Fruit fly (Drosophila melanogaster) whole organism, embryonic: ENCODE data around the gene CG44355.

Experiments
- Antp ChIP-seq: fragments of 200-800 bp; sonication (Bioruptor generic); optimal IDR thresholded peaks from 3 replicates; lab custom pipeline; 2016; ENCODE audit warnings: missing biosample characterization, missing genetic modification characterization
- BEAF-32 ChIP-seq: fragments of 200-800 bp; sonication (Bioruptor generic); optimal IDR thresholded peaks from 3 replicates; lab custom pipeline; 2017; ENCODE audit warnings: missing biosample characterization, missing genetic modification characterization, mild to moderate bottlenecking, moderate library complexity, missing genetic modification reagents
- CG10462 ChIP-seq: fragments of 200-800 bp; sonication (Bioruptor generic); optimal IDR thresholded peaks from 2 replicates; lab custom pipeline; 2016; ENCODE audit warnings: missing biosample characterization, missing genetic modification characterization
- CG12659 ChIP-seq: fragments of 200-800 bp; sonication (Bioruptor generic); optimal IDR thresholded peaks from 3 replicates; lab custom pipeline; 2017; ENCODE audit warnings: mild to moderate bottlenecking, missing biosample characterization, missing genetic modification reagents, missing genetic modification characterization
- CG13287 ChIP-seq: fragments of 200-800 bp; sonication (Bioruptor generic); IDR thresholded peaks from 2 replicates; pipeline ENCODE4 v1.3.6; 2022; ENCODE audit warnings: missing biosample characterization, missing genetic modification characterization; ENCODE audit not compliant: partially characterized antibody
- CG13894 ChIP-seq: fragments of 200-800 bp; sonication (Bioruptor generic); optimal IDR thresholded peaks from 3 replicates; lab custom pipeline; 2018; ENCODE audit warnings: missing biosample characterization, mild to moderate bottlenecking, missing genetic modification characterization, moderate library complexity
- CG15011 ChIP-seq: fragments of 200-800 bp; sonication (Bioruptor generic); optimal IDR thresholded peaks from 3 replicates; lab custom pipeline; 2018; ENCODE audit warnings: missing biosample characterization, mild to moderate bottlenecking, missing genetic modification characterization
- CG1602 ChIP-seq: fragments of 200-800 bp; sonication (Bioruptor generic); optimal IDR thresholded peaks from 3 replicates; lab custom pipeline; 2016; ENCODE audit warnings: missing biosample characterization, missing genetic modification characterization
- CG17385 ChIP-seq: fragments of 200-800 bp; sonication (Bioruptor generic); optimal IDR thresholded peaks from 3 replicates; lab custom pipeline; 2018; ENCODE audit warnings: missing biosample characterization, mild to moderate bottlenecking, missing genetic modification characterization
- CG2678 ChIP-seq: fragments of 200-800 bp; sonication (Bioruptor generic); optimal IDR thresholded peaks from 3 replicates; lab custom pipeline; 2019; ENCODE audit warnings: missing biosample characterization, mild to moderate bottlenecking, missing genetic modification characterization, moderate library complexity
- CG30020 ChIP-seq: fragments of 200-800 bp; optimal IDR thresholded peaks from 2 replicates; lab custom pipeline; 2019; ENCODE audit warnings: missing biosample characterization, mild to moderate bottlenecking, missing genetic modification characterization, moderate library complexity
- CG31224 ChIP-seq: fragments of 200-800 bp; sonication (Bioruptor generic); IDR thresholded peaks from 2 replicates; pipeline ENCODE4 v1.3.6; 2022; ENCODE audit warnings: missing biosample characterization, missing genetic modification characterization
- CG32772 ChIP-seq: fragments of 200-800 bp; sonication (Bioruptor generic); IDR thresholded peaks from 2 replicates; pipeline ENCODE4 v1.3.6; 2022; ENCODE audit warnings: missing biosample characterization, missing genetic modification characterization
- CG33557 ChIP-seq: fragments of 200-800 bp; sonication (Bioruptor generic); optimal IDR thresholded peaks from 2 replicates; lab custom pipeline; 2019; ENCODE audit warnings: missing biosample characterization, mild to moderate bottlenecking, missing genetic modification characterization, moderate library complexity
- CG6654 ChIP-seq: fragments of 200-800 bp; sonication (Bioruptor generic); optimal IDR thresholded peaks from 2 replicates; lab custom pipeline; 2017; ENCODE audit warnings: missing biosample characterization, mild to moderate bottlenecking, missing genetic modification characterization
- CG7556 ChIP-seq: fragments of 200-800 bp; sonication (Bioruptor generic); optimal IDR thresholded peaks from 2 replicates; lab custom pipeline; 2017; ENCODE audit warnings: missing biosample characterization, mild to moderate bottlenecking, missing genetic modification characterization
- CG8089 ChIP-seq: fragments of 200-800 bp; sonication (Bioruptor generic); optimal IDR thresholded peaks from 3 replicates; lab custom pipeline; 2016; ENCODE audit warnings: missing biosample characterization, missing genetic modification characterization
- CG8290 ChIP-seq, 3 experiments: fragments of 200-800 bp; sonication (Bioruptor generic); optimal IDR thresholded peaks; 2 replicates each; lab custom pipeline; 2016 to 2019; ENCODE audit warnings: missing biosample characterization in 3 of 3, missing genetic modification characterization in 3 of 3, mild to moderate bottlenecking in 2 of 3, moderate library complexity in 1 of 3
- CG9437 ChIP-seq: fragments of 200-800 bp; sonication (Bioruptor generic); optimal IDR thresholded peaks from 2 replicates; lab custom pipeline; 2018; ENCODE audit warnings: missing biosample characterization, mild to moderate bottlenecking, missing genetic modification characterization
- CTCF ChIP-seq: fragments of 200-800 bp; sonication (Bioruptor generic); optimal IDR thresholded peaks from 2 replicates; lab custom pipeline; 2017; ENCODE audit warnings: missing biosample characterization, mild to moderate bottlenecking, missing genetic modification characterization, moderate library complexity
- CoRest ChIP-seq: fragments of 200-800 bp; sonication (Bioruptor generic); optimal IDR thresholded peaks from 3 replicates; lab custom pipeline; 2018; ENCODE audit warnings: missing biosample characterization, mild to moderate bottlenecking, missing genetic modification characterization, moderate library complexity
- D ChIP-seq, 2 experiments: fragments of 200-800 bp in 1 of 2; fragments of >200 bp in 1 of 2; sonication (Bioruptor generic) in 1 of 2; optimal IDR thresholded peaks; 2 replicates in 1 of 2; 3 replicates in 1 of 2; lab custom pipeline; 2017; ENCODE audit warnings: mild to moderate bottlenecking in 1 of 2, missing biosample characterization in 1 of 2, missing genetic modification characterization in 1 of 2, missing genetic modification reagents in 1 of 2
- E2f2 ChIP-seq: fragments of 200-800 bp; sonication (Bioruptor generic); IDR thresholded peaks from 2 replicates; pipeline ENCODE4 v1.3.6; 2022; ENCODE audit warnings: missing biosample characterization, missing genetic modification characterization
- Ets97D ChIP-seq: fragments of 200-800 bp; sonication (Bioruptor generic); optimal IDR thresholded peaks from 3 replicates; lab custom pipeline; 2016; ENCODE audit warnings: missing biosample characterization, missing genetic modification characterization
- Fer1 ChIP-seq: fragments of 200-800 bp; sonication (Bioruptor generic); optimal IDR thresholded peaks from 2 replicates; lab custom pipeline; 2017; ENCODE audit warnings: missing biosample characterization, mild to moderate bottlenecking, missing genetic modification characterization
- Gug ChIP-seq: fragments of 200-800 bp; sonication (Bioruptor generic); IDR thresholded peaks from 4 replicates; pipeline ENCODE4 v1.3.6; 2022; ENCODE audit warnings: missing biosample characterization, missing genetic modification characterization
- HmgD ChIP-seq: fragments of 200-800 bp; sonication (Bioruptor generic); optimal IDR thresholded peaks from 3 replicates; lab custom pipeline; 2016; ENCODE audit warnings: missing biosample characterization, missing genetic modification characterization
- Hr51 ChIP-seq, 2 experiments: fragments of 200-800 bp; sonication (Bioruptor generic); optimal IDR thresholded peaks; 2 replicates in 1 of 2; 3 replicates in 1 of 2; lab custom pipeline; 2016 to 2018; ENCODE audit warnings: missing biosample characterization in 2 of 2, missing genetic modification characterization in 2 of 2, mild to moderate bottlenecking in 1 of 2, moderate library complexity in 1 of 2
- Kr ChIP-seq: fragments of 200-800 bp; sonication (Bioruptor generic); optimal IDR thresholded peaks from 2 replicates; lab custom pipeline; 2017; ENCODE audit warnings: missing biosample characterization, mild to moderate bottlenecking, missing genetic modification characterization
- Lpt ChIP-seq: fragments of >200 bp; optimal IDR thresholded peaks from 2 replicates; lab custom pipeline; 2018; ENCODE audit warnings: missing biosample characterization, missing genetic modification characterization
- Med ChIP-seq: fragments of 200-800 bp; sonication (Bioruptor generic); peaks from one replicate; lab custom pipeline; 2016; ENCODE audit warnings: missing biosample characterization, missing genetic modification characterization, mild to moderate bottlenecking, inconsistent platforms, moderate library complexity
- Nf-YA ChIP-seq: fragments of 200-800 bp; sonication (Bioruptor generic); IDR thresholded peaks from 2 replicates; pipeline ENCODE4 v1.3.6; 2022; ENCODE audit warnings: missing biosample characterization, missing genetic modification characterization
- Oli ChIP-seq: fragments of 200-800 bp; sonication (Bioruptor generic); optimal IDR thresholded peaks from 2 replicates; lab custom pipeline; 2018; ENCODE audit warnings: missing biosample characterization, mild to moderate bottlenecking, missing genetic modification characterization, moderate library complexity
- Opbp ChIP-seq: fragments of 200-800 bp; sonication (Bioruptor generic); IDR thresholded peaks from 3 replicates; pipeline ENCODE4 v1.3.6; 2022; ENCODE audit warnings: missing biosample characterization, missing genetic modification characterization; ENCODE audit not compliant: partially characterized antibody
- Sox102F ChIP-seq: fragments of 200-800 bp; sonication (Bioruptor generic); optimal IDR thresholded peaks from 2 replicates; lab custom pipeline; 2018; ENCODE audit warnings: missing biosample characterization, mild to moderate bottlenecking, missing genetic modification characterization, moderate library complexity
- Spps ChIP-seq: fragments of 200-800 bp; sonication (Bioruptor generic); optimal IDR thresholded peaks from 2 replicates; lab custom pipeline; 2018; ENCODE audit warnings: missing biosample characterization, mild to moderate bottlenecking, missing genetic modification characterization
- Trl ChIP-seq, 3 experiments: fragments of >200 bp in 2 of 3; fragments of 200-800 bp in 1 of 3; sonication (Bioruptor generic) in 1 of 3; optimal IDR thresholded peaks; 2 replicates in 1 of 3; 3 replicates in 2 of 3; lab custom pipeline; 2016 to 2017; ENCODE audit warnings: missing biosample characterization in 1 of 3, missing genetic modification characterization in 1 of 3
- cas ChIP-seq: fragments of 200-800 bp; sonication (Bioruptor generic); IDR thresholded peaks from 2 replicates; pipeline ENCODE4 v1.3.6; 2022; ENCODE audit warnings: missing biosample characterization, missing genetic modification characterization
- caup ChIP-seq: fragments of 200-800 bp; sonication (Bioruptor generic); optimal IDR thresholded peaks from 3 replicates; lab custom pipeline; 2017; ENCODE audit warnings: missing biosample characterization, mild to moderate bottlenecking, missing genetic modification characterization, moderate library complexity; ENCODE audit not compliant: severe bottlenecking
- crol ChIP-seq: fragments of 200-800 bp; sonication (Bioruptor generic); IDR thresholded peaks from 2 replicates; pipeline ENCODE4 v1.3.6; 2022; ENCODE audit warnings: missing biosample characterization, missing genetic modification characterization
- dpn ChIP-seq, 2 experiments: fragments of 200-800 bp; sonication (Bioruptor generic); optimal IDR thresholded peaks; 3 replicates each; lab custom pipeline; 2016; ENCODE audit warnings: missing biosample characterization in 2 of 2, missing genetic modification characterization in 2 of 2
- fru ChIP-seq: fragments of >200 bp; optimal IDR thresholded peaks from 2 replicates; lab custom pipeline; 2017
- gcm ChIP-seq: fragments of 200-800 bp; sonication (Bioruptor generic); optimal IDR thresholded peaks from 2 replicates; lab custom pipeline; 2019; ENCODE audit warnings: missing biosample characterization, mild to moderate bottlenecking, missing genetic modification characterization, moderate library complexity
- grn ChIP-seq: fragments of 200-800 bp; sonication (Bioruptor generic); optimal IDR thresholded peaks from 3 replicates; lab custom pipeline; 2017; ENCODE audit warnings: missing biosample characterization, missing genetic modification characterization
- h ChIP-seq: fragments of >200 bp; optimal IDR thresholded peaks from 2 replicates; lab custom pipeline; 2017
- luna ChIP-seq: fragments of 200-800 bp; sonication (Bioruptor generic); optimal IDR thresholded peaks from 2 replicates; lab custom pipeline; 2016; ENCODE audit warnings: missing biosample characterization, missing genetic modification characterization
- seq ChIP-seq: fragments of 200-800 bp; sonication (Bioruptor generic); IDR thresholded peaks from 2 replicates; pipeline ENCODE4 v1.3.6; 2022; ENCODE audit warnings: missing biosample characterization, missing genetic modification characterization
- sim ChIP-seq: fragments of 200-800 bp; sonication (Bioruptor generic); IDR thresholded peaks from 2 replicates; pipeline ENCODE4 v1.3.6; 2022; ENCODE audit warnings: missing biosample characterization, missing genetic modification characterization
- vnd ChIP-seq: fragments of 200-800 bp; sonication (Bioruptor generic); IDR thresholded peaks from 3 replicates; pipeline ENCODE4 v1.3.6; 2022; ENCODE audit warnings: missing biosample characterization, missing genetic modification characterization; ENCODE audit not compliant: partially characterized antibody
- wek ChIP-seq: fragments of 200-800 bp; sonication (Bioruptor generic); optimal IDR thresholded peaks from 3 replicates; lab custom pipeline; 2018; ENCODE audit warnings: missing biosample characterization, mild to moderate bottlenecking, missing genetic modification characterization, moderate library complexity

The CG44355 gene

dm6 chr3L:12271195-12271618 is 39.4 kb upstream of the CG44355 start, which contains the start of gene Pbgs (continued):
- TF ChIP-seq CG8290 (GFP tag; optimal IDR thresholded peaks at IDR 0.05; lab: Kevin White, UChicago) (peak; percentile 2), CG8290 (tag; optimal IDR thresholded peaks at IDR 0.05; lab: Kevin White, UChicago) (no peak), Sox102F (peak; percentile 21), seq (GFP tag; lab: Robert Waterston, UW) (no peak), CG8089 (GFP tag; lab: Kevin White, UChicago) (no peak), dpn (GFP tag; optimal IDR thresholded peaks at IDR 0.05; lab: Kevin White, UChicago) (no peak), h (no peak), caup (GFP tag; lab: Kevin White, UChicago) (peak; percentile 34), Oli (tag; lab: Kevin White, UChicago) (no peak), E2f2 (GFP tag; lab: Robert Waterston, UW) (peak; percentile 55), CG13894 (tag; lab: Kevin White, UChicago) (peak; percentile 20), CG33557 (GFP tag; lab: Kevin White, UChicago) (no peak), CG30020 (tag; lab: Kevin White, UChicago) (no peak), sim (GFP tag; lab: Robert Waterston, UW) (no peak), CTCF (GFP tag; lab: Kevin White, UChicago) (no peak), CG2678 (peak; percentile 82), Antp (no peak), Nf-YA (GFP tag; lab: Robert Waterston, UW) (no peak), gcm (GFP tag; lab: Kevin White, UChicago) (peak; percentile 37), CG6654 (GFP tag; lab: Kevin White, UChicago) (no peak), Hr51 (GFP tag; optimal IDR thresholded peaks at IDR 0.05; lab: Kevin White, UChicago) (peak in 1 of 2 experiments; percentile 29), CoRest (tag; lab: Kevin White, UChicago) (peak; percentile 30), wek (GFP tag; lab: Kevin White, UChicago) (no peak), Ets97D (GFP tag; lab: Kevin White, UChicago) (no peak), Lpt (GFP tag; lab: Kevin White, UChicago) (no peak), Spps (tag; lab: Kevin White, UChicago) (peak; percentile 60), CG1602 (GFP tag; lab: Kevin White, UChicago) (no peak), Kr (GFP tag; lab: Kevin White, UChicago) (no peak), HmgD (GFP tag; lab: Kevin White, UChicago) (no peak), CG31224 (GFP tag; lab: Robert Waterston, UW) (no peak), Med (GFP tag; lab: Kevin White, UChicago) (peak; percentile 87), BEAF-32 (GFP tag; lab: Kevin White, UChicago) (no peak), Fer1 (GFP tag; lab: Kevin White, UChicago) (peak; percentile 69), grn (GFP tag; lab: Kevin White, UChicago) (no peak), Opbp (GFP tag; lab: Robert Waterston, UW) (peak; percentile 37; the same call in 1 of the 3 replicates), luna (GFP tag; lab: Kevin White, UChicago) (no peak), cas (no peak), D (optimal IDR thresholded peaks at IDR 0.05; lab: Kevin White, UChicago) (no peak), D (GFP tag; optimal IDR thresholded peaks at IDR 0.05; lab: Kevin White, UChicago) (no peak), CG12659 (peak; percentile 23), CG32772 (GFP tag; lab: Robert Waterston, UW) (no peak), fru (lab: Kevin White, UChicago) (no peak), CG10462 (GFP tag; lab: Kevin White, UChicago) (no peak), CG13287 (GFP tag; lab: Robert Waterston, UW) (no peak; the same call in 1 of the 2 replicates), CG9437 (GFP tag; lab: Kevin White, UChicago) (peak; percentile 97), Gug (no peak), CG7556 (GFP tag; lab: Kevin White, UChicago) (peak; percentile 52), CG17385 (peak; percentile 26), crol (GFP tag; lab: Robert Waterston, UW) (no peak), CG15011 (no peak), vnd (GFP tag; lab: Robert Waterston, UW) (no peak), Trl (optimal IDR thresholded peaks at IDR 0.05; lab: Kevin White, UChicago) (no peak), Trl (GFP tag; optimal IDR thresholded peaks at IDR 0.05; lab: Kevin White, UChicago) (no peak)
